Fruit fly (Drosophila melanogaster) whole organism, embryonic: ENCODE data around the gene CG9682.

Experiments
- Blimp-1 ChIP-seq: fragments of 200-800 bp; sonication (Bioruptor generic); optimal IDR thresholded peaks from 3 replicates; lab custom pipeline; 2018; ENCODE audit warnings: missing biosample characterization, missing genetic modification characterization, mild to moderate bottlenecking, moderate library complexity, missing genetic modification reagents
- CG10147 ChIP-seq: fragments of 200-800 bp; sonication (Bioruptor generic); optimal IDR thresholded peaks from 2 replicates; lab custom pipeline; 2019; ENCODE audit warnings: missing biosample characterization, mild to moderate bottlenecking, missing genetic modification characterization, moderate library complexity
- CG10274 ChIP-seq: fragments of 200-800 bp; sonication (Bioruptor generic); optimal IDR thresholded peaks from 3 replicates; lab custom pipeline; 2017; ENCODE audit warnings: missing biosample characterization, mild to moderate bottlenecking, missing genetic modification characterization
- CG12104 ChIP-seq: fragments of 200-800 bp; sonication (Bioruptor generic); optimal IDR thresholded peaks from 3 replicates; lab custom pipeline; 2016; ENCODE audit warnings: missing biosample characterization, missing genetic modification characterization
- CG14710 ChIP-seq: fragments of 200-800 bp; sonication (Bioruptor generic); optimal IDR thresholded peaks from 3 replicates; lab custom pipeline; 2019; ENCODE audit warnings: missing biosample characterization, mild to moderate bottlenecking, missing genetic modification characterization, moderate library complexity
- CG17912 ChIP-seq: fragments of 200-800 bp; sonication (Bioruptor generic); optimal IDR thresholded peaks from 2 replicates; lab custom pipeline; 2018; ENCODE audit warnings: missing biosample characterization, mild to moderate bottlenecking, missing genetic modification characterization
- CG1832 ChIP-seq: fragments of 200-800 bp; sonication (Bioruptor generic); optimal IDR thresholded peaks from 2 replicates; lab custom pipeline; 2017; ENCODE audit warnings: missing biosample characterization, mild to moderate bottlenecking, missing genetic modification characterization, inconsistent platforms
- CG18599 ChIP-seq: fragments of 200-800 bp; sonication (Bioruptor generic); optimal IDR thresholded peaks from 3 replicates; lab custom pipeline; 2017; ENCODE audit warnings: missing biosample characterization, missing genetic modification characterization, mild to moderate bottlenecking, moderate library complexity, missing genetic modification reagents
- CG32532 ChIP-seq: fragments of 200-800 bp; sonication (Bioruptor generic); IDR thresholded peaks from 2 replicates; pipeline ENCODE4 v1.3.6; 2022; ENCODE audit warnings: missing biosample characterization, missing genetic modification characterization
- CG34422 ChIP-seq: fragments of 200-800 bp; sonication (Bioruptor generic); IDR thresholded peaks from 3 replicates; pipeline ENCODE4 v1.3.6; 2022; ENCODE audit warnings: missing biosample characterization, missing genetic modification characterization
- CG4282 ChIP-seq: fragments of 200-800 bp; sonication (Bioruptor generic); optimal IDR thresholded peaks from 2 replicates; lab custom pipeline; 2016; ENCODE audit warnings: missing biosample characterization, missing genetic modification characterization
- CG6654 ChIP-seq: fragments of 200-800 bp; sonication (Bioruptor generic); optimal IDR thresholded peaks from 2 replicates; lab custom pipeline; 2017; ENCODE audit warnings: missing biosample characterization, mild to moderate bottlenecking, missing genetic modification characterization
- CG6689 ChIP-seq: fragments of 200-800 bp; sonication (Bioruptor generic); IDR thresholded peaks from 2 replicates; pipeline ENCODE4 v1.3.6; 2022; ENCODE audit warnings: missing biosample characterization, missing genetic modification characterization
- D ChIP-seq, 2 experiments: fragments of 200-800 bp in 1 of 2; fragments of >200 bp in 1 of 2; sonication (Bioruptor generic) in 1 of 2; optimal IDR thresholded peaks; 2 replicates in 1 of 2; 3 replicates in 1 of 2; lab custom pipeline; 2017; ENCODE audit warnings: mild to moderate bottlenecking in 1 of 2, missing biosample characterization in 1 of 2, missing genetic modification characterization in 1 of 2, missing genetic modification reagents in 1 of 2
- Dref ChIP-seq: fragments of 200-800 bp; sonication (Bioruptor generic); IDR thresholded peaks from 2 replicates; pipeline ENCODE4 v1.3.6; 2022; ENCODE audit warnings: missing biosample characterization, missing genetic modification characterization
- Eip74EF ChIP-seq, 2 experiments: fragments of 200-800 bp in 1 of 2; fragments of >200 bp in 1 of 2; sonication (Bioruptor generic) in 1 of 2; optimal IDR thresholded peaks; 2 replicates each; lab custom pipeline; 2017 to 2019; ENCODE audit warnings: missing biosample characterization in 2 of 2, missing genetic modification characterization in 2 of 2, mild to moderate bottlenecking in 1 of 2, moderate library complexity in 1 of 2
- Gug ChIP-seq: fragments of 200-800 bp; sonication (Bioruptor generic); IDR thresholded peaks from 4 replicates; pipeline ENCODE4 v1.3.6; 2022; ENCODE audit warnings: missing biosample characterization, missing genetic modification characterization
- HLHmδ ChIP-seq: fragments of 200-800 bp; sonication (Bioruptor generic); optimal IDR thresholded peaks from 2 replicates; lab custom pipeline; 2018; ENCODE audit warnings: missing biosample characterization, mild to moderate bottlenecking, missing genetic modification characterization, moderate library complexity
- HmgZ ChIP-seq: fragments of 200-800 bp; sonication (Bioruptor generic); optimal IDR thresholded peaks from 2 replicates; lab custom pipeline; 2018; ENCODE audit warnings: missing biosample characterization, mild to moderate bottlenecking, missing genetic modification characterization
- Ptx1 ChIP-seq: fragments of 200-800 bp; sonication (Bioruptor generic); IDR thresholded peaks from 2 replicates; pipeline ENCODE4 v1.3.6; 2022; ENCODE audit warnings: missing biosample characterization, missing genetic modification characterization
- Side ChIP-seq: fragments of 200-800 bp; sonication (Bioruptor generic); optimal IDR thresholded peaks from 2 replicates; lab custom pipeline; 2016; ENCODE audit warnings: missing biosample characterization, missing genetic modification characterization
- Sox102F ChIP-seq: fragments of 200-800 bp; sonication (Bioruptor generic); optimal IDR thresholded peaks from 2 replicates; lab custom pipeline; 2018; ENCODE audit warnings: missing biosample characterization, mild to moderate bottlenecking, missing genetic modification characterization, moderate library complexity
- YL-1 ChIP-seq: fragments of 200-800 bp; sonication (Bioruptor generic); optimal IDR thresholded peaks from 3 replicates; lab custom pipeline; 2017; ENCODE audit warnings: missing biosample characterization, mild to moderate bottlenecking, missing genetic modification characterization
- abd-A ChIP-seq: fragments of 200-800 bp; sonication (Bioruptor generic); optimal IDR thresholded peaks from 3 replicates; lab custom pipeline; 2019; ENCODE audit warnings: missing biosample characterization, mild to moderate bottlenecking, missing genetic modification characterization, moderate library complexity
- ase ChIP-seq: fragments of 200-800 bp; sonication (Bioruptor generic); IDR thresholded peaks from 3 replicates; pipeline ENCODE4 v1.3.6; 2022; ENCODE audit warnings: missing biosample characterization, missing genetic modification characterization
- bigmax ChIP-seq: fragments of 200-800 bp; sonication (Bioruptor generic); optimal IDR thresholded peaks from 2 replicates; lab custom pipeline; 2018; ENCODE audit warnings: missing biosample characterization, mild to moderate bottlenecking, missing genetic modification characterization
- bsh ChIP-seq, 2 experiments: fragments of 200-800 bp; sonication (Bioruptor generic); optimal IDR thresholded peaks; 2 replicates each; lab custom pipeline; 2017 to 2018; ENCODE audit warnings: mild to moderate bottlenecking in 2 of 2, missing biosample characterization in 2 of 2, missing genetic modification characterization in 2 of 2, moderate library complexity in 1 of 2
- danr ChIP-seq: fragments of 200-800 bp; sonication (Bioruptor generic); IDR thresholded peaks from 2 replicates; pipeline ENCODE4 v1.3.6; 2022; ENCODE audit warnings: missing biosample characterization, missing genetic modification characterization
- dmrt11E ChIP-seq: fragments of 200-800 bp; sonication (Bioruptor generic); optimal IDR thresholded peaks from 3 replicates; lab custom pipeline; 2018; ENCODE audit warnings: missing biosample characterization, mild to moderate bottlenecking, missing genetic modification characterization, moderate library complexity
- en ChIP-seq: fragments of 200-800 bp; sonication (Bioruptor generic); optimal IDR thresholded peaks from 2 replicates; lab custom pipeline; 2016; ENCODE audit warnings: missing biosample characterization, missing genetic modification characterization
- fd64A ChIP-seq: fragments of 200-800 bp; sonication (Bioruptor generic); optimal IDR thresholded peaks from 3 replicates; lab custom pipeline; 2018; ENCODE audit warnings: missing biosample characterization, mild to moderate bottlenecking, missing genetic modification characterization
- h ChIP-seq: fragments of >200 bp; optimal IDR thresholded peaks from 2 replicates; lab custom pipeline; 2017
- lilli ChIP-seq: fragments of 200-800 bp; sonication (Bioruptor generic); optimal IDR thresholded peaks from 3 replicates; lab custom pipeline; 2016; ENCODE audit warnings: missing biosample characterization, missing genetic modification characterization
- nerfin-2 ChIP-seq: fragments of 200-800 bp; sonication (Bioruptor generic); IDR thresholded peaks from 2 replicates; pipeline ENCODE4 v1.3.6; 2022; ENCODE audit warnings: missing biosample characterization, missing genetic modification characterization; ENCODE audit not compliant: partially characterized antibody
- pan ChIP-seq, 4 experiments: fragments of >200 bp in 3 of 4; fragments of 200-800 bp in 1 of 4; sonication (Bioruptor generic) in 1 of 4; optimal IDR thresholded peaks in 3 of 4; IDR thresholded peaks in 1 of 4; 2 replicates each; pipeline versions ENCODE4 v1.3.6 to Lab custom; 2017 to 2022; ENCODE audit warnings: missing biosample characterization in 2 of 4, missing genetic modification characterization in 2 of 4, mixed read lengths in 1 of 4
- phol ChIP-seq: fragments of 200-800 bp; sonication (Bioruptor generic); optimal IDR thresholded peaks from 3 replicates; lab custom pipeline; 2018; ENCODE audit warnings: missing biosample characterization, mild to moderate bottlenecking, missing genetic modification characterization, moderate library complexity
- rib ChIP-seq: fragments of 200-800 bp; sonication (Bioruptor generic); IDR thresholded peaks from 2 replicates; pipeline ENCODE4 v1.3.6; 2022; ENCODE audit warnings: missing biosample characterization, missing genetic modification characterization
- sens ChIP-seq: fragments of 200-800 bp; sonication (Bioruptor generic); peaks from one replicate; lab custom pipeline; 2016; ENCODE audit warnings: missing biosample characterization, missing genetic modification characterization
- sima ChIP-seq: fragments of 200-800 bp; sonication (Bioruptor generic); optimal IDR thresholded peaks from 2 replicates; lab custom pipeline; 2016; ENCODE audit warnings: missing biosample characterization, missing genetic modification characterization
- sisA ChIP-seq: fragments of 200-800 bp; sonication (Bioruptor generic); IDR thresholded peaks from 2 replicates; pipeline ENCODE4 v1.3.6; 2022; ENCODE audit warnings: missing biosample characterization, missing genetic modification characterization
- slou ChIP-seq: fragments of 200-800 bp; sonication (Bioruptor generic); optimal IDR thresholded peaks from 3 replicates; lab custom pipeline; 2016; ENCODE audit warnings: missing biosample characterization, missing genetic modification characterization
- sqz ChIP-seq: fragments of 200-800 bp; sonication (Bioruptor generic); optimal IDR thresholded peaks from 3 replicates; lab custom pipeline; 2018; ENCODE audit warnings: missing biosample characterization, mild to moderate bottlenecking, missing genetic modification characterization
- tgo ChIP-seq: fragments of 200-800 bp; sonication (Bioruptor generic); IDR thresholded peaks from 3 replicates; pipeline ENCODE4 v1.3.6; 2022; ENCODE audit warnings: missing biosample characterization, missing genetic modification characterization
- tll ChIP-seq, 2 experiments: fragments of 200-800 bp in 1 of 2; fragments of >200 bp in 1 of 2; sonication (Bioruptor generic) in 1 of 2; optimal IDR thresholded peaks; 2 replicates each; lab custom pipeline; 2017 to 2019; ENCODE audit warnings: missing biosample characterization in 2 of 2, missing genetic modification characterization in 2 of 2, mild to moderate bottlenecking in 1 of 2, moderate library complexity in 1 of 2
- unc-4 ChIP-seq: fragments of 200-800 bp; sonication (Bioruptor generic); IDR thresholded peaks from 2 replicates; pipeline ENCODE4 v1.3.6; 2022; ENCODE audit warnings: missing biosample characterization, missing genetic modification characterization; ENCODE audit not compliant: partially characterized antibody
- vnd ChIP-seq: fragments of 200-800 bp; sonication (Bioruptor generic); IDR thresholded peaks from 3 replicates; pipeline ENCODE4 v1.3.6; 2022; ENCODE audit warnings: missing biosample characterization, missing genetic modification characterization; ENCODE audit not compliant: partially characterized antibody
- yki ChIP-seq: fragments of >200 bp; optimal IDR thresholded peaks from 3 replicates; lab custom pipeline; 2018

The CG9682 gene

DNA sequence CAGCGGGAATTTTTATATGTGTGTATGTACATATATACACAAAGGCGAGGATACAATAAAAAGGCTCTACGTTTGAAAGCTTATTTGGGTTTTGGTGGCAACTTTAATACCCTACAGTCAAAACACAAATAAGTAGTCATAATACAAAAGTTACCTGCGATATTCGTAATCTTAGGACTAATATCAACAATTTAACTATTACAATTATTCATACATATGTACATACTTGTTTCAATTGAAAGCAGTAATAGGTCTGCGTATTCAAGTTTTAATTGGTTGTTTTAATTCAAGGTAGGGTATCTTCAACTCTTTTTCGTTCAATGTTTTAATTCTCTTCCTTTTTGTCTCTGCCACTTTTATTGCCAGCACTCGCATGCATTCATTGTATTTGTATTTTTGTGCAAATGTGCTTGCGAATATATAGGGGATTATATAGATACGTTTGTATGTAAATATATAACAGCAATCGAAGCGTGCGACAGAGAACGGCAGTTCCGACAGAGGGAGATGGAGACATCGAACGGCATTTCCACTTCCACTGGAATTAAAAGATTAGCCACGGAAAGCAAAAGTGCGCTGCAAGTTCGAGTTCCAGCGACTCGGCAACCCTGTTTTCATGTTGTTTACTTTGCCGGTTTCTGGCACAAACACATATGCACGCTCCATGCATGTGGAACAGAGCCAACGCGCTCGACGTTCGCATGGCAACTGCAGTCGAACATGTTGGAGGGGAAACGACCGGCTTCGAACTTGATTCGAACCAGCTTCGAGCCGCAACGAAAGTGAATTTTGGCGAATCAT, 26.0 kb downstream of the CG9682 start (continued):
- peak; percentile 43 for TF ChIP-seq CG14710 (tag; lab: Kevin White, UChicago)
- TF ChIP-seq CG12104: no peak
- TF ChIP-seq en (GFP tag; lab: Kevin White, UChicago): peak; percentile 6
- no peak for TF ChIP-seq sqz (GFP tag; lab: Kevin White, UChicago)
- peak; percentile 44 for TF ChIP-seq Ptx1
- TF ChIP-seq sima (GFP tag; lab: Kevin White, UChicago): no peak
- no peak for TF ChIP-seq ase (GFP tag; lab: Robert Waterston, UW)
- no peak for TF ChIP-seq bigmax (GFP tag; lab: Kevin White, UChicago)
- TF ChIP-seq rib (GFP tag; lab: Robert Waterston, UW): no peak
- TF ChIP-seq CG4282 (GFP tag; lab: Kevin White, UChicago): no peak
- no peak for TF ChIP-seq slou (GFP tag; lab: Kevin White, UChicago)
- peak; percentile 89 for TF ChIP-seq HLHmδ (GFP tag; lab: Kevin White, UChicago)
- TF ChIP-seq nerfin-2 (GFP tag; lab: Robert Waterston, UW): no peak
- peak; percentile 50 for TF ChIP-seq CG17912 (GFP tag; lab: Kevin White, UChicago)
- no peak for TF ChIP-seq danr (GFP tag; lab: Robert Waterston, UW)
- no peak for TF ChIP-seq sisA (GFP tag; lab: Robert Waterston, UW)
- peak; percentile 54 for TF ChIP-seq lilli (GFP tag; lab: Kevin White, UChicago)
- TF ChIP-seq Gug (GFP tag; lab: Robert Waterston, UW): peak; percentile 38; the same call in 2 of the 4 replicates
- TF ChIP-seq CG6654 (GFP tag; lab: Kevin White, UChicago): no peak
- TF ChIP-seq Eip74EF (GFP tag; optimal IDR thresholded peaks at IDR 0.05; lab: Kevin White, UChicago): no peak
- no peak for TF ChIP-seq CG10147 (GFP tag; lab: Kevin White, UChicago)
- no peak for TF ChIP-seq vnd
- TF ChIP-seq yki (lab: Kevin White, UChicago): no peak
- TF ChIP-seq pan (optimal IDR thresholded peaks at IDR 0.05; lab: Kevin White, UChicago): no peak
- peak in 1 of 2 experiments; percentile 39 for TF ChIP-seq pan (GFP tag; optimal IDR thresholded peaks at IDR 0.05 in 1 of 2, IDR thresholded peaks at IDR 0.05 in 1 of 2)
- peak; percentile 14 for TF ChIP-seq CG18599 (GFP tag; lab: Kevin White, UChicago)
- TF ChIP-seq sens (GFP tag; lab: Kevin White, UChicago): peak; percentile 89
- TF ChIP-seq Side: no peak
- peak; percentile 38 for TF ChIP-seq CG10274 (GFP tag; lab: Kevin White, UChicago)
- TF ChIP-seq HmgZ (tag; lab: Kevin White, UChicago): no peak
- TF ChIP-seq bsh (GFP tag; optimal IDR thresholded peaks at IDR 0.05; lab: Kevin White, UChicago): peak; percentile 54 to 71
- TF ChIP-seq Dref (GFP tag; lab: Robert Waterston, UW): no peak
- peak; percentile 71; the same call in 2 of the 3 replicates for TF ChIP-seq CG34422 (GFP tag; lab: Robert Waterston, UW)
- TF ChIP-seq CG1832 (GFP tag; lab: Kevin White, UChicago): peak; percentile 31
- peak; percentile 25 for TF ChIP-seq fd64A (GFP tag; lab: Kevin White, UChicago)
- TF ChIP-seq dmrt11E: peak; percentile 50
- peak; percentile 28; the same call in 1 of the 2 replicates for TF ChIP-seq CG6689 (GFP tag; lab: Robert Waterston, UW)
- TF ChIP-seq Sox102F (GFP tag; lab: Kevin White, UChicago): peak; percentile 36
- no peak for TF ChIP-seq h (lab: Kevin White, UChicago)
- no peak for TF ChIP-seq unc-4 (GFP tag; lab: Robert Waterston, UW)
- TF ChIP-seq Blimp-1 (GFP tag; lab: Kevin White, UChicago): peak; percentile 95
- no peak for TF ChIP-seq abd-A (tag; lab: Kevin White, UChicago)
- peak; percentile 30; the same call in 1 of the 2 replicates for TF ChIP-seq CG32532 (GFP tag; lab: Robert Waterston, UW)
- TF ChIP-seq tll (GFP tag; optimal IDR thresholded peaks at IDR 0.05; lab: Kevin White, UChicago): no peak
- TF ChIP-seq D (optimal IDR thresholded peaks at IDR 0.05; lab: Kevin White, UChicago): no peak
- TF ChIP-seq D (GFP tag; optimal IDR thresholded peaks at IDR 0.05; lab: Kevin White, UChicago): peak; percentile 36
- 0 out of 3 replicates have a peak, but pooled peaks have one; percentile 36 for TF ChIP-seq tgo (GFP tag; lab: Robert Waterston, UW)
- peak; percentile 36 for TF ChIP-seq phol (tag; lab: Kevin White, UChicago)
- no peak for TF ChIP-seq YL-1 (GFP tag; lab: Kevin White, UChicago)
